Worm (Caenorhabditis elegans): ENCODE measurements around the gene gro-1.

- no peak for TF ChIP-seq lin-13 (GFP tag; optimal IDR thresholded peaks at IDR 0.05)
- TF ChIP-seq nhr-21 (tag; optimal IDR thresholded peaks at IDR 0.05) = no peak
- no peak for TF ChIP-seq ceh-82 (tag; optimal IDR thresholded peaks at IDR 0.05)
Observed at ce11 chrIII:5233140-5233539, 31.8 kb upstream of the gro-1 start.

Data from whole organism, L2 larva.